Worm (Caenorhabditis elegans) whole organism, mixed stage, embryonic: ENCODE measurements around the gene C18B10.6.

Source experiments
- blmp-1 ChIP-seq: fragments of 150-350 bp; optimal IDR thresholded peaks from 2 replicates; lab custom pipeline; 2014; ENCODE audit warnings: missing biosample characterization, missing genetic modification characterization
- ceh-43 ChIP-seq: fragments of 200-800 bp; sonication (Bioruptor generic); optimal IDR thresholded peaks from 2 replicates; lab custom pipeline; 2018; ENCODE audit warnings: mild to moderate bottlenecking, missing genetic modification characterization, moderate library complexity, missing compliant biosample characterization
- elt-1 ChIP-seq: sonication (generic microtip); optimal IDR thresholded peaks from 2 replicates; lab custom pipeline; 2017; ENCODE audit warnings: missing genetic modification characterization, mild to moderate bottlenecking, missing compliant biosample characterization, antibody characterized with exemption, moderate library complexity, borderline replicate concordance; ENCODE audit not compliant: insufficient read depth
- hlh-1 ChIP-seq: fragments of 150-350 bp; optimal IDR thresholded peaks from 2 replicates; lab custom pipeline; 2014; ENCODE audit warnings: missing biosample characterization, missing genetic modification reagents, missing genetic modification characterization
- mab-5 ChIP-seq: fragments of 150-350 bp; optimal IDR thresholded peaks from 2 replicates; lab custom pipeline; 2014; ENCODE audit warnings: missing biosample characterization, missing genetic modification characterization
- unc-39 ChIP-seq: fragments of 150-350 bp; optimal IDR thresholded peaks from 2 replicates; lab custom pipeline; 2014; ENCODE audit warnings: missing biosample characterization, missing genetic modification characterization

DNA sequence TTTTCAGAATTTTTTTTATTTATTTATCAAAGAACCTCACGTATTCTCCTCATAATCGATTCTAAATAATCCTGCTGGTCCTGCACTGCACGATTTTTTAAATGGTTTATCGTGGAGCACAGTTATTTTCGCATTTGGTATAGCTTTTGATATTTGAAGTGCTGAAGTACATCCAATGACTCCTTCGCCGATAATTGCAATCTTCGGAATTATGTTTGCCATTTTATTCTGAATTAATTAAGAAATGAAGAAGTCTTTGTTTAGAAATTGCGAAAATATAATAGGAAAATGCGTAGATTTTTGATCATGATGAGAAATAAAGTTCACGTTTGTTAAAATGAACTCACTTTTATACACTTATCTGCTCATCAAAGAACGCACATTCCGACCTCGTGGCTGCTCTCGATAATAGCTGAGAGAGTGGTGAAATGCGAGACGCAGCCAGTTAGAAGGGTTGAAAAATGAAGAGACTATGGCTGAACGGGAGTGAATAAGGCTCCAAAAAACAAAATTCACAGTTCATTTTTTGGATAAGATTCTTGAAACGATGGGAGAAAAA is 46.0 kb downstream of the C18B10.6 start:
- TF ChIP-seq mab-5 (no peak), blmp-1 (tag; lab: Kevin White, UChicago) (no peak), unc-39 (tag; lab: Kevin White, UChicago) (no peak), hlh-1 (no peak), ceh-43 (no peak), elt-1 (tag; lab: Kevin White, UChicago) (no peak)
